Worm (Caenorhabditis elegans): Measurements from ENCODE around the gene W03F8.6.
"Not testable (repeated sequence)": the region's sequence is repeated elsewhere in the genome, so short reads cannot be mapped to it uniquely, and the experiment has no call there.

W03F8.6 gene

DNA sequence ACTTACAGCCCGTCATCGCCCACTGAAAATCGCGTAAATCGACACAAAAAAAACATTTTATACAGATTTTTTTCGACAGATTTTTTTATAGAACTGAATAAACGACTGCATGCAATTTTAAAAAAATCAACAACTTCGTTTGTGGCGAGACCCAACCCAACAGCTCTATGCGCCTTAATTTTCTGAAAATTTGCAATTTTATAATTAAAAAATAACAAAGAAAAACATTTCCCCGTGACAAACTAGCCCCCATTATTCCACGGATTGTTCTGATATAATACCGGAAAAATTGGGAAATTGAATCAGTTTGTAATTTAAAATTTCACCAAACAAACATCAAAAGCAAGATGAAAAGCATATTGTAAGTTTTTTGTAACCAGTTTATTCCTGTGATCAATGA lies 20.4 kb downstream of the W03F8.6 start, which contains the start of gene ptp-5.1:
Gene ptp-5.1 (plus strand): TSS at position 301 of the 400 bp plus-strand sequence.
- no peak for TF ChIP-seq mdt-29 (GFP tag; IDR thresholded peaks at IDR 0.05)
- no peak for TF ChIP-seq egl-43 (GFP tag; IDR thresholded peaks at IDR 0.05)
- no peak for TF ChIP-seq nhr-77 (tag; optimal IDR thresholded peaks at IDR 0.05)

- TF ChIP-seq spr-1 (tag; optimal IDR thresholded peaks at IDR 0.05); dve-1 (tag; optimal IDR thresholded peaks at IDR 0.05; ENCODE audit: insufficient read depth); nhr-41 (GFP tag; IDR thresholded peaks at IDR 0.05): not testable (repeated sequence)
Measured at ce11 chrIV:5165626-5166025, 20.8 kb downstream of the W03F8.6 start, which contains the start of gene nspd-6. TSS of gene nspd-6 (minus strand) at chrIV:5165726.

- not testable (repeated sequence) for TF ChIP-seq unc-130 (GFP tag; optimal IDR thresholded peaks at IDR 0.05); rbr-2 (tag; optimal IDR thresholded peaks at IDR 0.05); D1046.2 (GFP tag; IDR thresholded peaks at IDR 0.05)
Measured at ce11 chrIV:5162941-5163340, 23.4 kb downstream of the W03F8.6 start, which contains the start of the genes nspd-3 and C24D10.2. TSS of gene nspd-3 (minus strand) at chrIV:5163041. TSS of gene C24D10.2 (plus strand) at chrIV:5163339.

DNA sequence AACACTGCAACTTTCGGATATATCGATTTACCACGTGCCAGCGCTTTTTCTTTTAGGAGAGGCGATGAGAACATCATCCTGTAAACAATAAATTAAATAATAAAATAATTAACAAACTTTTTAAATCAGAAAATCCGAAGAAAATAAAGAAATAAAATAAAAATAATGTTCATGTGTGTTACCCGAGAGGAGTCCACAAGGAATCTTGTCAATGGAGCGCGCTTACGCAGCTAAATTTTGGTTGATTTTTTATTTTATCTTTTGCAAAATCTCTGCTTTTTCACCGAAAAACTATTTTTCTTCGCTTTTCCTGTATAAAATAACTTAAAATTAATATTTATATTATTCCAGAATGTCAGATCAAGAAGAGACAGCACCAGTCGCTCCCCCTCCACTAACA lies 26.2 kb downstream of the W03F8.6 start, which contains the start of the genes C24D10.6 and C24D10.4:
Gene C24D10.6 (minus strand): TSS at position 78 of the 400 bp plus-strand sequence.
Gene C24D10.4 (plus strand): TSS at position 352 of the 400 bp plus-strand sequence.
- peak; percentile 59; the same call in 1 of the 2 replicates for TF ChIP-seq snpc-1.2 (GFP tag; IDR thresholded peaks at IDR 0.05)
- TF ChIP-seq php-3 (GFP tag; IDR thresholded peaks at IDR 0.05): no peak
- no peak for TF ChIP-seq egl-43 (GFP tag; IDR thresholded peaks at IDR 0.05)
- TF ChIP-seq pqm-1 (tag; optimal IDR thresholded peaks at IDR 0.05): no peak
- peak; percentile 14 for TF ChIP-seq hlh-30 (tag; optimal IDR thresholded peaks at IDR 0.05; ENCODE audit: insufficient read depth)
- peak; percentile 61 for TF ChIP-seq dpl-1 (GFP tag; optimal IDR thresholded peaks at IDR 0.05)
- no peak for TF ChIP-seq fkh-10 (GFP tag; optimal IDR thresholded peaks at IDR 0.05)
- TF ChIP-seq nhr-77 (tag; optimal IDR thresholded peaks at IDR 0.05): peak; percentile 11
- TF ChIP-seq lsy-2 (tag; optimal IDR thresholded peaks at IDR 0.05): peak in 1 of 2 experiments; percentile 83
- no peak for TF ChIP-seq tra-1 (GFP tag; IDR thresholded peaks at IDR 0.05)
- TF ChIP-seq lin-38 (GFP tag; IDR thresholded peaks at IDR 0.05): peak; percentile 91
- TF ChIP-seq dmd-8 (GFP tag; IDR thresholded peaks at IDR 0.05): no peak
- peak; percentile 74 for TF ChIP-seq mes-2 (tag; optimal IDR thresholded peaks at IDR 0.05; ENCODE audit: poor library complexity, severe bottlenecking)
- no peak for TF ChIP-seq ceh-82 (tag; optimal IDR thresholded peaks at IDR 0.05)
- TF ChIP-seq rbr-2 (tag; optimal IDR thresholded peaks at IDR 0.05): peak; percentile 17

ce11 chrIV:5157226-5157625 lies 29.2 kb downstream of the W03F8.6 start, which contains the start of gene C24D10.49:
TSS of gene C24D10.49 (minus strand) at chrIV:5157326.
- no peak for TF ChIP-seq hlh-11 (tag; optimal IDR thresholded peaks at IDR 0.05)
- no peak for TF ChIP-seq tra-1 (GFP tag; IDR thresholded peaks at IDR 0.05)
- TF ChIP-seq Y105C5A.15 (GFP tag; IDR thresholded peaks at IDR 0.05): no peak
- no peak for TF ChIP-seq nhr-11 (tag; optimal IDR thresholded peaks at IDR 0.05)
- TF ChIP-seq tag-97 (GFP tag; IDR thresholded peaks at IDR 0.05): no peak
- no peak for TF ChIP-seq ceh-82 (tag; optimal IDR thresholded peaks at IDR 0.05)
- TF ChIP-seq ceh-62 (tag; optimal IDR thresholded peaks at IDR 0.05): no peak
- no peak for TF ChIP-seq madf-5 (GFP tag; IDR thresholded peaks at IDR 0.05)
- TF ChIP-seq daf-16 (GFP tag; optimal IDR thresholded peaks at IDR 0.05): no peak
- TF ChIP-seq daf-16 (tag; optimal IDR thresholded peaks at IDR 0.05): no peak
- TF ChIP-seq duxl-1 (tag; optimal IDR thresholded peaks at IDR 0.05; ENCODE audit: poor library complexity): no peak

DNA sequence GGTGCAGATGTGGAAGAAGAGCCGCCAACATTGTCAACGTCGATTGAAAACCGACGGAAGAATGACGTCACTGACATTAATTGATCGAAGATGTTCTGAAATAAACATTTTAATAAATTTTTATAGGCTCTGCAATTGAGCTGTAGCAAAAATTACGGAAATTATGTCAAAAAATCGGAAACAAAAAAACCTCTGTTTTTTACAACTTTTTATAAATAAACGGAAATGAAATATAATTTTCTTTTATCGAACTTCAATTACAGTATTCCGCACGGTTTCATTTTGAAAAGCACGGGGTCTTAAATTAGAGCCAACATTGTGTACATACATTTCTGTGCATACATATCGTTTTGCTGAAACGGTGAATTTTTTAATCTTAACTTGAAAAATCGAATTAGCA lies 34.0 kb downstream of the W03F8.6 start, which contains the start of gene soc-2:
Gene soc-2 (minus strand): TSS at position 101 of the 400 bp plus-strand sequence.
- TF ChIP-seq arid-1 (GFP tag; conservative IDR thresholded peaks at IDR 0.05) (no peak), dpl-1 (GFP tag; optimal IDR thresholded peaks at IDR 0.05) (no peak), zfp-3 (GFP tag; conservative IDR thresholded peaks at IDR 0.05) (no peak), F26F4.8 (GFP tag; conservative IDR thresholded peaks at IDR 0.05) (no peak), sdz-12 (GFP tag; optimal IDR thresholded peaks at IDR 0.05) (no peak), lim-7 (GFP tag; IDR thresholded peaks at IDR 0.05) (no peak), T20F7.1 (GFP tag; optimal IDR thresholded peaks at IDR 0.05) (no peak), Y105C5A.15 (GFP tag; IDR thresholded peaks at IDR 0.05) (no peak)
